Worm (Caenorhabditis elegans) whole organism, L4 larva: ENCODE measurements around the gene F59A6.3.

Experiments
- D1046.2 ChIP-seq: fragments of 200-800 bp; sonication (Bioruptor generic); IDR thresholded peaks from 2 replicates; pipeline ENCODE4 v1.3.6; 2022; ENCODE audit warnings: missing genetic modification characterization, missing compliant biosample characterization
- F44E2.7 ChIP-seq: fragments of 200-800 bp; sonication (Bioruptor generic); IDR thresholded peaks from 2 replicates; pipeline ENCODE4 v2.1.2; 2022; ENCODE audit warnings: missing genetic modification characterization, missing compliant biosample characterization
- Y48G9A.11 ChIP-seq: fragments of 200-800 bp; sonication (Bioruptor generic); IDR thresholded peaks from 2 replicates; pipeline ENCODE4 v1.3.6; 2022; ENCODE audit warnings: missing genetic modification reagents, missing genetic modification characterization, missing compliant biosample characterization
- Y5F2A.4 ChIP-seq: fragments of 200-800 bp; sonication (Bioruptor generic); optimal IDR thresholded peaks from 2 replicates; lab custom pipeline; 2018; ENCODE audit warnings: mild to moderate bottlenecking, missing genetic modification characterization, missing compliant biosample characterization
- ZK546.5 ChIP-seq, 2 experiments: sonication (generic microtip); optimal IDR thresholded peaks; 2 replicates each; lab custom pipeline; 2017; ENCODE audit warnings: missing biosample characterization in 2 of 2, missing genetic modification characterization in 2 of 2
- aha-1 ChIP-seq: fragments of 150-350 bp; peaks from one replicate; lab custom pipeline; 2014; ENCODE audit warnings: missing biosample characterization, missing genetic modification characterization
- ama-1 ChIP-seq: fragments of 150-350 bp; optimal IDR thresholded peaks from 2 replicates; lab custom pipeline; 2014; ENCODE audit warnings: inconsistent platforms, mixed read lengths
- attf-4 ChIP-seq: sonication (generic microtip); optimal IDR thresholded peaks from 3 replicates; lab custom pipeline; 2017; ENCODE audit warnings: missing biosample characterization, missing genetic modification characterization
- ceh-44 ChIP-seq: fragments of 200-800 bp; sonication (Bioruptor generic); IDR thresholded peaks from 2 replicates; pipeline ENCODE4 v1.3.6; 2022; ENCODE audit warnings: missing genetic modification reagents, missing genetic modification characterization, missing compliant biosample characterization
- cey-2 ChIP-seq: sonication (generic microtip); optimal IDR thresholded peaks from 3 replicates; lab custom pipeline; 2017; ENCODE audit warnings: missing genetic modification characterization, mild to moderate bottlenecking, missing compliant biosample characterization, antibody characterized with exemption, borderline replicate concordance; ENCODE audit not compliant: insufficient read depth
- daf-8 ChIP-seq: fragments of 200-800 bp; sonication (Bioruptor generic); IDR thresholded peaks from 2 replicates; pipeline ENCODE4 v1.3.6; 2022; ENCODE audit warnings: missing genetic modification characterization, missing compliant biosample characterization
- egl-43 ChIP-seq: fragments of 200-800 bp; sonication (Bioruptor generic); IDR thresholded peaks from 2 replicates; pipeline ENCODE4 v1.3.6; 2022; ENCODE audit warnings: missing genetic modification reagents, missing genetic modification characterization, missing compliant biosample characterization
- gei-8 ChIP-seq: fragments of 200-800 bp; sonication (Bioruptor generic); optimal IDR thresholded peaks from 2 replicates; lab custom pipeline; 2018; ENCODE audit warnings: mild to moderate bottlenecking, missing genetic modification characterization, missing compliant biosample characterization
- hlh-30 ChIP-seq: sonication (generic microtip); optimal IDR thresholded peaks from 2 replicates; lab custom pipeline; 2017; ENCODE audit warnings: antibody characterized with exemption, mild to moderate bottlenecking, missing genetic modification characterization, missing compliant biosample characterization; ENCODE audit not compliant: insufficient read depth
- jun-1 ChIP-seq: fragments of 150-350 bp; optimal IDR thresholded peaks from 2 replicates; lab custom pipeline; 2014; ENCODE audit warnings: missing biosample characterization, missing genetic modification reagents, missing genetic modification characterization
- lim-7 ChIP-seq: fragments of 200-800 bp; sonication (Bioruptor generic); IDR thresholded peaks from 2 replicates; pipeline ENCODE4 v1.3.6; 2022; ENCODE audit warnings: missing genetic modification characterization, missing compliant biosample characterization
- lin-38 ChIP-seq: fragments of 200-800 bp; sonication (Bioruptor generic); IDR thresholded peaks from 2 replicates; pipeline ENCODE4 v1.3.6; 2022; ENCODE audit warnings: missing genetic modification reagents, missing genetic modification characterization, missing compliant biosample characterization
- lin-39 ChIP-seq: fragments of 150-350 bp; optimal IDR thresholded peaks from 2 replicates; lab custom pipeline; 2014; ENCODE audit warnings: missing biosample characterization, missing genetic modification reagents, missing genetic modification characterization
- lir-3 ChIP-seq: sonication (generic microtip); optimal IDR thresholded peaks from 2 replicates; lab custom pipeline; 2016; ENCODE audit warnings: mild to moderate bottlenecking, missing genetic modification characterization, missing compliant biosample characterization
- lsy-2 ChIP-seq, 2 experiments: fragments of 150-350 bp in 1 of 2; sonication (generic microtip) in 1 of 2; optimal IDR thresholded peaks; 2 replicates each; lab custom pipeline; 2014 to 2017; ENCODE audit warnings: missing biosample characterization in 2 of 2, missing genetic modification characterization in 2 of 2
- madf-5 ChIP-seq, 2 experiments: fragments of 200-800 bp; sonication (Bioruptor generic); IDR thresholded peaks; 2 replicates each; pipeline ENCODE4 v1.3.6; 2022; ENCODE audit warnings: missing compliant biosample characterization in 2 of 2, missing genetic modification characterization in 2 of 2
- madf-9 ChIP-seq: fragments of 200-800 bp; sonication (Bioruptor generic); conservative IDR thresholded peaks from 2 replicates; pipeline ENCODE4 v1.3.6; 2022; ENCODE audit warnings: missing genetic modification reagents, missing genetic modification characterization, missing compliant biosample characterization
- mes-2 ChIP-seq: sonication (generic microtip); optimal IDR thresholded peaks from 2 replicates; lab custom pipeline; 2016; ENCODE audit warnings: missing genotype, mild to moderate bottlenecking, missing genetic modification characterization, missing compliant biosample characterization; ENCODE audit not compliant: poor library complexity, severe bottlenecking
- nhr-10 ChIP-seq: fragments of 150-350 bp; optimal IDR thresholded peaks from 2 replicates; lab custom pipeline; 2014; ENCODE audit warnings: missing biosample characterization, missing genetic modification characterization
- nhr-41 ChIP-seq: fragments of 200-800 bp; sonication (Bioruptor generic); IDR thresholded peaks from 2 replicates; pipeline ENCODE4 v1.3.6; 2022; ENCODE audit warnings: missing genetic modification reagents, missing genetic modification characterization, missing compliant biosample characterization
- nhr-77 ChIP-seq: fragments of 150-350 bp; optimal IDR thresholded peaks from 2 replicates; lab custom pipeline; 2014; ENCODE audit warnings: missing biosample characterization, missing genetic modification characterization
- pha-4 ChIP-seq, 2 experiments: fragments of 150-350 bp in 1 of 2; fragments of 200-800 bp in 1 of 2; sonication (Bioruptor generic) in 1 of 2; IDR thresholded peaks in 1 of 2; optimal IDR thresholded peaks in 1 of 2; 2 replicates each; pipeline versions ENCODE4 v1.3.6 to Lab custom; 2014 to 2022; ENCODE audit warnings: missing genetic modification characterization in 2 of 2, missing genetic modification reagents in 2 of 2, missing biosample characterization in 1 of 2, missing compliant biosample characterization in 1 of 2
- pqm-1 ChIP-seq: sonication (generic microtip); optimal IDR thresholded peaks from 2 replicates; lab custom pipeline; 2017; ENCODE audit warnings: missing biosample characterization, missing genetic modification characterization
- rbr-2 ChIP-seq: sonication (generic microtip); optimal IDR thresholded peaks from 2 replicates; lab custom pipeline; 2016; ENCODE audit warnings: missing genotype, missing genetic modification characterization, missing compliant biosample characterization
- saeg-2 ChIP-seq: fragments of 200-800 bp; sonication (Bioruptor generic); IDR thresholded peaks from 2 replicates; pipeline ENCODE4 v1.3.6; 2022; ENCODE audit warnings: missing genetic modification reagents, missing genetic modification characterization, missing compliant biosample characterization
- sdz-12 ChIP-seq: fragments of 200-800 bp; sonication (Bioruptor generic); optimal IDR thresholded peaks from 2 replicates; lab custom pipeline; 2018; ENCODE audit warnings: mild to moderate bottlenecking, missing genetic modification characterization, missing compliant biosample characterization
- set-16 ChIP-seq: fragments of 200-800 bp; sonication (Bioruptor generic); IDR thresholded peaks from 2 replicates; pipeline ENCODE4 v1.3.6; 2022; ENCODE audit warnings: missing genetic modification reagents, missing genetic modification characterization, missing compliant biosample characterization
- skn-1 ChIP-seq: fragments of 150-350 bp; optimal IDR thresholded peaks from 2 replicates; lab custom pipeline; 2014; ENCODE audit warnings: missing biosample characterization, missing genetic modification characterization
- tag-97 ChIP-seq: fragments of 200-800 bp; sonication (Bioruptor generic); IDR thresholded peaks from 2 replicates; pipeline ENCODE4 v1.3.6; 2022; ENCODE audit warnings: missing genetic modification characterization, missing compliant biosample characterization
- unc-130 ChIP-seq: sonication (generic microtip); optimal IDR thresholded peaks from 2 replicates; lab custom pipeline; 2016; ENCODE audit warnings: missing genetic modification reagents, missing genetic modification characterization, missing compliant biosample characterization
- unc-62 ChIP-seq, 3 experiments: fragments of 150-350 bp in 1 of 3; sonication (generic microtip); optimal IDR thresholded peaks in 2 of 3; peaks in 1 of 3; 1 replicate in 1 of 3; 2 replicates in 2 of 3; lab custom pipeline; 2014 to 2017; ENCODE audit warnings: missing biosample characterization in 3 of 3, missing genetic modification characterization in 3 of 3, missing genetic modification reagents in 3 of 3, missing genotype in 1 of 3
- vab-7 ChIP-seq: fragments of 200-800 bp; sonication (Bioruptor generic); IDR thresholded peaks from 2 replicates; pipeline ENCODE4 v1.3.6; 2022; ENCODE audit warnings: missing genetic modification reagents, missing genetic modification characterization, missing compliant biosample characterization
- zfp-2 ChIP-seq: sonication (generic microtip); optimal IDR thresholded peaks from 2 replicates; lab custom pipeline; 2016; ENCODE audit warnings: mild to moderate bottlenecking, missing genetic modification characterization, missing compliant biosample characterization
- zip-11 ChIP-seq: fragments of 200-800 bp; sonication (Bioruptor generic); IDR thresholded peaks from 2 replicates; pipeline ENCODE4 v1.3.6; 2022; ENCODE audit warnings: missing genetic modification characterization, missing compliant biosample characterization
- zip-2 ChIP-seq: fragments of 150-350 bp; optimal IDR thresholded peaks from 2 replicates; lab custom pipeline; 2014; ENCODE audit warnings: missing biosample characterization, missing genetic modification characterization
- ztf-11 ChIP-seq: fragments of 150-350 bp; optimal IDR thresholded peaks from 2 replicates; lab custom pipeline; 2014; ENCODE audit warnings: missing biosample characterization, missing genetic modification characterization
- ztf-7 ChIP-seq: fragments of 150-350 bp; optimal IDR thresholded peaks from 2 replicates; lab custom pipeline; 2014; ENCODE audit warnings: missing biosample characterization, missing genetic modification characterization

The F59A6.3 gene

DNA sequence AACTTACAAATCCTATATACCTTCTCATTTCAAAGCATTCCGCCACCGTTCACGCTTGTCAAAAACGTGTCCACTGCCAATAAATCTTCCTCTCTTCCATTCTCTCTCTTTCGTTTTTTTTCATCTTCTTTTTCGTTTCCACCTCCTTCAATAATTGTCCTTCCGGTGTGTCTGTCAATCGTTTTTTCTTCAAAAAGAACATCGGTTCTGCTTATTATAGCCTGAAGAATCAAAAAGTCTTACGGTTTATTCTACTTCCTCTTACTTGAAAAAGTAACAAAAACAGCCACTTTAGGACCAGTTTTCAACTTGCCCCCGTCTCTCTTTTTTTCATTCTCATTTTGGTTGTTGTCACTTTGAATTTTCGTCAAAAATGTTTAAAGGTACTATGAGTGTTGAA lies 41.1 kb downstream of the F59A6.3 start (continued):
- TF ChIP-seq Y5F2A.4 (GFP tag; lab: Kevin White, UChicago) (no peak), gei-8 (GFP tag; lab: Kevin White, UChicago) (no peak), ztf-11 (no peak), vab-7 (GFP tag; lab: Robert Waterston, UW) (no peak), daf-8 (GFP tag; lab: Robert Waterston, UW) (no peak), unc-130 (GFP tag; lab: Kevin White, UChicago) (no peak), aha-1 (peak; percentile 61), zfp-2 (no peak), zip-11 (GFP tag; lab: Robert Waterston, UW) (no peak), zip-2 (tag; lab: Kevin White, UChicago) (no peak), pha-4 (GFP tag; IDR thresholded peaks at IDR 0.05; lab: Robert Waterston, UW) (no peak), pha-4 (tag; optimal IDR thresholded peaks at IDR 0.05; lab: Kevin White, UChicago) (no peak), set-16 (no peak), D1046.2 (no peak), skn-1 (no peak), rbr-2 (no peak), attf-4 (no peak), pqm-1 (no peak), unc-62 (GFP tag; optimal IDR thresholded peaks at IDR 0.05 in 1 of 2; lab: Kevin White, UChicago) (peak in 1 of 2 experiments; percentile 99), unc-62 (tag; optimal IDR thresholded peaks at IDR 0.05; lab: Kevin White, UChicago) (no peak), lin-39 (tag; lab: Kevin White, UChicago) (no peak), nhr-10 (no peak), nhr-41 (GFP tag; lab: Robert Waterston, UW) (no peak), cey-2 (tag; lab: Kevin White, UChicago) (peak; percentile 77), madf-5 (GFP tag; IDR thresholded peaks at IDR 0.05; lab: Robert Waterston, UW) (no peak), mes-2 (tag; lab: Kevin White, UChicago) (no peak), tag-97 (GFP tag; lab: Robert Waterston, UW) (no peak), saeg-2 (GFP tag; lab: Robert Waterston, UW) (no peak), lim-7 (GFP tag; lab: Robert Waterston, UW) (no peak), ztf-7 (no peak), Y48G9A.11 (no peak), F44E2.7 (no peak), lsy-2 (tag; optimal IDR thresholded peaks at IDR 0.05; lab: Kevin White, UChicago) (peak in 1 of 2 experiments; percentile 22), madf-9 (GFP tag; lab: Robert Waterston, UW) (no peak), ZK546.5 (tag; optimal IDR thresholded peaks at IDR 0.05; lab: Kevin White, UChicago) (no peak), sdz-12 (GFP tag; lab: Kevin White, UChicago) (no peak), egl-43 (GFP tag; lab: Robert Waterston, UW) (no peak), jun-1 (no peak), lin-38 (GFP tag; lab: Robert Waterston, UW) (no peak), nhr-77 (no peak), ama-1 (lab: Kevin White, UChicago) (no peak), lir-3 (tag; lab: Kevin White, UChicago) (no peak)

DNA sequence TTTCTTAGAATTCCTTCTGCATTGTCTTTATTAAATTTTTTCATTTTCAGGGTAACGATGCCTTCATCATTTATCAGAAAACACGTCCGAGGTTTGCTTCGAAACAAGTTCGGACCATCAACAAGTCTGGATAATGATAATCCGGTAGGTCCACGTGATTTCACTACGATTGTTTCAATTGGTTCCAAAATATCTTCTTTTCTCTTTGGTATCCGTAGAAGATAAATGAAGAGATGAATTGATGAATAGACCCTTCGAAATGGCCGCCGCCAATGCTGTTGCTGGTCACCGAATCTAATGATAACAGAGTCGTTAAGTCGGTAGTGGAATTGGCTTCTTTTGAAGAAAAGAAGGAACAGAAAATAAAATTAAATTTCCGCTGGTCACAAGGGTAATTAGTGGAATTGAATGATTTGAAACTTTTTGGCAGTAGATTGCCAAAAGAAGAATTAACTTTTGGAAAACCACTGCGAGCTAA lies 41.8 kb downstream of the F59A6.3 start, which contains the start of gene F33G12.6:
F33G12.6 (plus strand) TSS at position 51 of the 478 bp plus-strand sequence.
- peak in 1 of 2 experiments; percentile 66 for TF ChIP-seq unc-62 (GFP tag; optimal IDR thresholded peaks at IDR 0.05 in 1 of 2; lab: Kevin White, UChicago)
- TF ChIP-seq unc-62 (tag; optimal IDR thresholded peaks at IDR 0.05; lab: Kevin White, UChicago): no peak
- TF ChIP-seq hlh-30 (tag; lab: Kevin White, UChicago): peak; percentile 15
- TF ChIP-seq ceh-44 (GFP tag; lab: Robert Waterston, UW): no peak
- TF ChIP-seq aha-1: peak; percentile 44
- TF ChIP-seq, all 104 proteins: peak for 3
